Fruit fly (Drosophila melanogaster) whole organism, prepupa: ENCODE results near the gene 825-Oak.

Experiments used
- CG16779 ChIP-seq: fragments of 200-800 bp; sonication (Bioruptor generic); optimal IDR thresholded peaks from 3 replicates; lab custom pipeline; 2017; ENCODE audit warnings: missing biosample characterization, mild to moderate bottlenecking, missing genetic modification characterization
- CG6163 ChIP-seq: fragments of 200-800 bp; sonication (Bioruptor generic); IDR thresholded peaks from 3 replicates; pipeline ENCODE4 v1.3.6; 2022; ENCODE audit warnings: missing biosample characterization, missing genetic modification characterization
- Hr4 ChIP-seq: fragments of 200-800 bp; sonication (Bioruptor generic); optimal IDR thresholded peaks from 3 replicates; lab custom pipeline; 2016; ENCODE audit warnings: missing biosample characterization, missing genetic modification characterization
- dac ChIP-seq: fragments of 200-800 bp; sonication (Bioruptor generic); optimal IDR thresholded peaks from 2 replicates; lab custom pipeline; 2017; ENCODE audit warnings: missing biosample characterization, mild to moderate bottlenecking, missing genetic modification characterization

DNA sequence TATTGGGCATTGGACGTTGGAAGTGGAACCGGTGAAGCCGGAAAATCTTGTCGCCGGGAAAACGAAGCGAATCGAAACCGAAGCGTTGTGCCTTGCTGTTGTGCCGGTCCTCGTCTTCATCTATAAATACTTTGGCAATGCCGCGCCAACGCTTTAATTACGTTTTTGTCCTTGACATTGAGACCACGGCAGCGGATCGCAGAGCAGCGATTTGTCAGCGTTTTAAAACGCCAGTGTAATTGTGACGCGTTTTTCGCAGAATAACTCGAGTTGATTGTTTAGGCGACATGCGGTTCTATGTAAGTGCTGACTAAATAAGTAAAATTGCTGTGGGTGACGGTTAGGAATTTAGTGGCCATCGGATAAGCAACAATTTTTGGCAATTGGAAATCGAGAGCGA is 49.1 kb upstream of the 825-Oak start:
- TF ChIP-seq dac (GFP tag; lab: Kevin White, UChicago) (no peak), CG6163 (GFP tag; lab: Robert Waterston, UW) (no peak), Hr4 (GFP tag; lab: Kevin White, UChicago) (no peak), CG16779 (tag; lab: Kevin White, UChicago) (no peak)
